Fruit fly (Drosophila melanogaster): Measurements from ENCODE around the gene nkd.

Gene nkd

DNA sequence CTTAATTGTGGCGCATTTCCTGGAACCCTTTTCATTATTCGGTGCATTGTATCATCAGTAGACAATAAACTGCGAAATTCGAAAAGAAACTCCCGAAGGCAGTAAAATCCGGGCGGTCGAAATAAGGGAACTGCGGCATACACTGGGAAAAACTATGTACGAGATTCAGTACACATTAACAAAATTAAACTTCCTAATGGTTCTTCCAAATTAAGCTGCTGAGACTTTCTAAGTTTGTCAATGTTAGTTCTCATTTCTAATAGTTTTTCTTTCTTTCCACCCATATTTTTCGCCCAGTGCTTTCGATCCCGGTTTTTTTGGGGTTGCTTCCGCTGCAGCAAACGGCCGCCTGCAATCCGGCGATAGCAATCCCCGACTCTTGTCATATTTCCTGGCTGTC, 20.4 kb downstream of the nkd start (continued):
- TF ChIP-seq CG1603 (tag; optimal IDR thresholded peaks at IDR 0.05) (peak; percentile 38), chm (GFP tag; IDR thresholded peaks at IDR 0.05) (peak; percentile 90), tin (GFP tag; optimal IDR thresholded peaks at IDR 0.05) (peak; percentile 77), gce (GFP tag; IDR thresholded peaks at IDR 0.05) (peak; percentile 80), row (GFP tag; IDR thresholded peaks at IDR 0.05) (peak; percentile 85), CG4854 (GFP tag; optimal IDR thresholded peaks at IDR 0.05) (no peak), slp2 (GFP tag; optimal IDR thresholded peaks at IDR 0.05) (peak; percentile 80), MTF-1 (GFP tag; optimal IDR thresholded peaks at IDR 0.05; ENCODE audit: borderline replicate concordance) (peak; percentile 54), CG3995 (GFP tag; optimal IDR thresholded peaks at IDR 0.05) (no peak), amos (GFP tag; IDR thresholded peaks at IDR 0.05; ENCODE audit: partially characterized antibody) (no peak), bsh (GFP tag; optimal IDR thresholded peaks at IDR 0.05) (peak in 1 of 2 experiments; percentile 91), crc (GFP tag; optimal IDR thresholded peaks at IDR 0.05) (peak; percentile 18), prd (optimal IDR thresholded peaks at IDR 0.05) (no peak), prd (GFP tag; IDR thresholded peaks at IDR 0.05) (peak; percentile 91), CG6813 (GFP tag; optimal IDR thresholded peaks at IDR 0.05) (peak; percentile 73), ken (GFP tag; IDR thresholded peaks at IDR 0.05) (peak; percentile 68; the same call in 2 of the 3 replicates), unc-4 (GFP tag; IDR thresholded peaks at IDR 0.05; ENCODE audit: partially characterized antibody) (no peak), org-1 (GFP tag; optimal IDR thresholded peaks at IDR 0.05) (peak; percentile 38), twi (tag; optimal IDR thresholded peaks at IDR 0.05) (peak; percentile 55), zfh2 (GFP tag; optimal IDR thresholded peaks at IDR 0.05) (no peak), Fer1 (GFP tag; optimal IDR thresholded peaks at IDR 0.05) (peak; percentile 65), CG31441 (GFP tag; IDR thresholded peaks at IDR 0.05) (peak; percentile 88), Hr39 (optimal IDR thresholded peaks at IDR 0.05) (no peak), CG10267 (tag; optimal IDR thresholded peaks at IDR 0.05) (peak; percentile 41), Ptx1 (GFP tag; IDR thresholded peaks at IDR 0.05) (peak; percentile 73), CG1024 (GFP tag; IDR thresholded peaks at IDR 0.05) (peak; percentile 38; the same call in 1 of the 2 replicates), sim (GFP tag; IDR thresholded peaks at IDR 0.05) (peak; percentile 80), mld (GFP tag; IDR thresholded peaks at IDR 0.05; ENCODE audit: partially characterized antibody) (no peak), slou (GFP tag; optimal IDR thresholded peaks at IDR 0.05) (no peak), Fer2 (tag; optimal IDR thresholded peaks at IDR 0.05) (no peak), sob (GFP tag; IDR thresholded peaks at IDR 0.05) (peak; percentile 73), D (optimal IDR thresholded peaks at IDR 0.05) (no peak), D (GFP tag; optimal IDR thresholded peaks at IDR 0.05) (peak; percentile 20), nerfin-2 (GFP tag; IDR thresholded peaks at IDR 0.05; ENCODE audit: partially characterized antibody) (no peak), HLH54F (GFP tag; optimal IDR thresholded peaks at IDR 0.05) (peak; percentile 50), CG2712 (tag; optimal IDR thresholded peaks at IDR 0.05) (peak; percentile 90), Taf1 (GFP tag; IDR thresholded peaks at IDR 0.05) (0 out of 2 replicates have a peak, but pooled peaks have one; percentile 13), CG30020 (tag; optimal IDR thresholded peaks at IDR 0.05) (peak; percentile 23), CG6765 (GFP tag; optimal IDR thresholded peaks at IDR 0.05) (no peak), NFAT (GFP tag; IDR thresholded peaks at IDR 0.05) (peak; percentile 13; the same call in 1 of the 2 replicates), CG11456 (GFP tag; IDR thresholded peaks at IDR 0.05) (peak; percentile 57; the same call in 1 of the 3 replicates), zfh1 (GFP tag; IDR thresholded peaks at IDR 0.05) (peak; percentile 93), B-H2 (GFP tag; optimal IDR thresholded peaks at IDR 0.05) (no peak), CG33213 (GFP tag; optimal IDR thresholded peaks at IDR 0.05) (peak; percentile 25), Trl (optimal IDR thresholded peaks at IDR 0.05) (no peak), Trl (GFP tag; optimal IDR thresholded peaks at IDR 0.05) (peak; percentile 42), Rfx (GFP tag; IDR thresholded peaks at IDR 0.05) (peak; percentile 64), Pdp1 (GFP tag; optimal IDR thresholded peaks at IDR 0.05) (peak; percentile 63 to 70), nom (GFP tag; optimal IDR thresholded peaks at IDR 0.05) (no peak), CG15479 (GFP tag; optimal IDR thresholded peaks at IDR 0.05) (no peak), CG18764 (GFP tag; optimal IDR thresholded peaks at IDR 0.05) (peak; percentile 54), her (GFP tag; optimal IDR thresholded peaks at IDR 0.05) (peak; percentile 9)
